Worm (Caenorhabditis elegans) whole organism, L4 larva: Measurements from ENCODE around the gene T19H12.3.

Experiments used
- F49E8.2 ChIP-seq: sonication (generic microtip); optimal IDR thresholded peaks from 2 replicates; lab custom pipeline; 2016; ENCODE audit warnings: missing compliant biosample characterization, mild to moderate bottlenecking, missing genetic modification characterization, borderline replicate concordance
- ama-1 ChIP-seq: fragments of 150-350 bp; optimal IDR thresholded peaks from 2 replicates; lab custom pipeline; 2014; ENCODE audit warnings: inconsistent platforms, mixed read lengths
- ceh-62 ChIP-seq: sonication (generic microtip); optimal IDR thresholded peaks from 2 replicates; lab custom pipeline; 2017; ENCODE audit warnings: missing biosample characterization, missing genetic modification characterization
- ctbp-1 ChIP-seq: fragments of 200-800 bp; sonication (Bioruptor generic); IDR thresholded peaks from 2 replicates; pipeline ENCODE4 v1.3.6; 2022; ENCODE audit warnings: missing genetic modification reagents, missing genetic modification characterization, missing compliant biosample characterization
- dpl-1 ChIP-seq: fragments of 150-350 bp; optimal IDR thresholded peaks from 2 replicates; lab custom pipeline; 2014; ENCODE audit warnings: missing biosample characterization, missing genetic modification reagents, missing genetic modification characterization
- fkh-10 ChIP-seq: fragments of 150-350 bp; optimal IDR thresholded peaks from 2 replicates; lab custom pipeline; 2014; ENCODE audit warnings: missing biosample characterization, missing genetic modification reagents, missing genetic modification characterization
- jun-1 ChIP-seq: fragments of 150-350 bp; optimal IDR thresholded peaks from 2 replicates; lab custom pipeline; 2014; ENCODE audit warnings: missing biosample characterization, missing genetic modification reagents, missing genetic modification characterization
- lin-1 ChIP-seq: fragments of 200-800 bp; sonication (Bioruptor generic); IDR thresholded peaks from 2 replicates; pipeline ENCODE4 v1.3.6; 2022; ENCODE audit warnings: missing genetic modification reagents, missing genetic modification characterization, missing compliant biosample characterization
- nhr-25 ChIP-seq: sonication (generic microtip); optimal IDR thresholded peaks from 2 replicates; lab custom pipeline; 2017; ENCODE audit warnings: missing genetic modification characterization, mild to moderate bottlenecking, missing compliant biosample characterization, antibody characterized with exemption, moderate library complexity, borderline replicate concordance; ENCODE audit not compliant: insufficient read depth
- pqm-1 ChIP-seq: sonication (generic microtip); optimal IDR thresholded peaks from 2 replicates; lab custom pipeline; 2017; ENCODE audit warnings: missing biosample characterization, missing genetic modification characterization

ce11 chrV:4881377-4881776 is 4.1 kb upstream of the T19H12.3 start, which contains the start of gene str-32:
- no peak for TF ChIP-seq fkh-10 (GFP tag; lab: Kevin White, UChicago)
- no peak for TF ChIP-seq F49E8.2 (tag; lab: Kevin White, UChicago)
- TF ChIP-seq dpl-1, result no peak
- no peak for TF ChIP-seq ceh-62
- TF ChIP-seq jun-1 (tag; lab: Kevin White, UChicago), result no peak
- TF ChIP-seq lin-1, result no peak
- no peak for TF ChIP-seq ctbp-1 (GFP tag; lab: Robert Waterston, UW)
- no peak for TF ChIP-seq ama-1
- TF ChIP-seq nhr-25 (tag; lab: Kevin White, UChicago), result no peak
- no peak for TF ChIP-seq pqm-1 (tag; lab: Kevin White, UChicago)
